Worm (Caenorhabditis elegans): ENCODE measurements around the gene srlf-18.

DNA sequence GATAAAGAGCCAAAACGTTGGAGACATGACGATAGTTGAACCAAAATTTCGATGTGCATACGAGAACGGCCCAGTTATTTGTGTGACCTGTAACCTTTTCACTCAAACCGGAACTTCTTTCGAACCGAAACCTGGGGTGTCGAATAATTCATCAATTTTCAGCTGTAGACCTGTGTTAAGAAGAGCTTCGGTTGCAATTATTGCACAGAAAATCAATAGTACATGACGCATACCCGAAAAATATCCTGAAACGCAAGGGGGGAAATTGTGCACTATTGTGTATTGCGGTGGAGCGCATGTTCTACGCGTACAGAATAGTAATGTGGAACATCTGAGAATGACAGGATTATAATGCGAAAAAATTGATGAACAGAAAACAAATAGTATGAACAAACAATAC, 8.5 kb upstream of the srlf-18 start, which contains the start of gene pigk-1:
- TF ChIP-seq pha-4 (tag; optimal IDR thresholded peaks at IDR 0.05) = no peak
- TF ChIP-seq nhr-80 (tag; optimal IDR thresholded peaks at IDR 0.05) = no peak
- no peak for TF ChIP-seq dpff-1 (tag; optimal IDR thresholded peaks at IDR 0.05)
- no peak for TF ChIP-seq let-607 (tag; optimal IDR thresholded peaks at IDR 0.05)
- TF ChIP-seq tlf-1 (GFP tag; optimal IDR thresholded peaks at IDR 0.05) = peak; percentile 29
- TF ChIP-seq F22D6.2 (tag; optimal IDR thresholded peaks at IDR 0.05) = no peak
- no peak for TF ChIP-seq ama-1 (optimal IDR thresholded peaks at IDR 0.05)
- TF ChIP-seq ama-1 (GFP tag; optimal IDR thresholded peaks at IDR 0.05) = peak in 1 of 2 experiments; percentile 30
- no peak for TF ChIP-seq gei-17 (GFP tag; optimal IDR thresholded peaks at IDR 0.05)
- peak; percentile 66; the same call in 1 of the 2 replicates for TF ChIP-seq rcor-1 (GFP tag; IDR thresholded peaks at IDR 0.05)
- TF ChIP-seq F49E8.2 (tag; optimal IDR thresholded peaks at IDR 0.05; ENCODE audit: insufficient read depth) = peak; percentile 69
- TF ChIP-seq snpc-4 (GFP tag; optimal IDR thresholded peaks at IDR 0.05) = no peak
- TF ChIP-seq snpc-4 (tag; optimal IDR thresholded peaks at IDR 0.05) = peak in 2 of 4 experiments; percentile 10 to 41
- TF ChIP-seq C17E4.6 (GFP tag; IDR thresholded peaks at IDR 0.05) = peak; percentile 73; the same call in 1 of the 2 replicates
